Worm (Caenorhabditis elegans) whole organism, young adult: Measurements from ENCODE around the gene T04B2.3.

Source experiments
- B0336.3 ChIP-seq: fragments of 200-800 bp; sonication (Bioruptor generic); IDR thresholded peaks from 2 replicates; pipeline ENCODE4 v1.3.6; 2022; ENCODE audit warnings: missing genetic modification characterization, missing compliant biosample characterization
- D2030.7 ChIP-seq: fragments of 200-800 bp; sonication (Bioruptor generic); IDR thresholded peaks from 2 replicates; pipeline ENCODE4 v1.3.6; 2022; ENCODE audit warnings: missing genetic modification reagents, missing genetic modification characterization, missing compliant biosample characterization
- F22D6.2 ChIP-seq: sonication (generic microtip); optimal IDR thresholded peaks from 2 replicates; lab custom pipeline; 2016; ENCODE audit warnings: mild to moderate bottlenecking, missing genetic modification characterization, missing compliant biosample characterization
- F52B5.7 ChIP-seq: sonication (generic microtip); optimal IDR thresholded peaks from 2 replicates; lab custom pipeline; 2016; ENCODE audit warnings: mild to moderate bottlenecking, missing genetic modification characterization, missing compliant biosample characterization
- F57C9.4 ChIP-seq: sonication (generic microtip); optimal IDR thresholded peaks from 2 replicates; lab custom pipeline; 2017; ENCODE audit warnings: mild to moderate bottlenecking, missing genetic modification characterization, missing compliant biosample characterization
- Y95B8A.8 ChIP-seq: fragments of 200-800 bp; sonication (Bioruptor generic); IDR thresholded peaks from 2 replicates; pipeline ENCODE4 v1.3.6; 2022; ENCODE audit warnings: missing genetic modification reagents, missing genetic modification characterization, missing compliant biosample characterization
- ZK185.1 ChIP-seq: sonication (generic microtip); optimal IDR thresholded peaks from 2 replicates; lab custom pipeline; 2016; ENCODE audit warnings: mild to moderate bottlenecking, missing genetic modification characterization, missing compliant biosample characterization; ENCODE audit not compliant: poor library complexity, severe bottlenecking
- aptf-2 ChIP-seq: fragments of 200-800 bp; sonication (Bioruptor generic); conservative IDR thresholded peaks from 2 replicates; pipeline ENCODE4 v1.3.6; 2022; ENCODE audit warnings: missing genetic modification reagents, missing genetic modification characterization, missing compliant biosample characterization
- atf-7 ChIP-seq: sonication (generic microtip); optimal IDR thresholded peaks from 2 replicates; lab custom pipeline; 2017; ENCODE audit warnings: mild to moderate bottlenecking, missing genetic modification characterization, missing compliant biosample characterization
- athp-1 ChIP-seq: sonication (generic microtip); optimal IDR thresholded peaks from 2 replicates; lab custom pipeline; 2017; ENCODE audit warnings: mild to moderate bottlenecking, missing genetic modification characterization, missing compliant biosample characterization
- attf-3 ChIP-seq: fragments of 200-800 bp; sonication (Bioruptor generic); conservative IDR thresholded peaks from 2 replicates; pipeline ENCODE4 v1.3.6; 2022; ENCODE audit warnings: missing genetic modification reagents, missing genetic modification characterization, missing compliant biosample characterization
- ceh-100 ChIP-seq: fragments of 200-800 bp; sonication (Bioruptor generic); IDR thresholded peaks from 2 replicates; pipeline ENCODE4 v1.3.6; 2022; ENCODE audit warnings: missing genetic modification reagents, missing genetic modification characterization, missing compliant biosample characterization
- ceh-40 ChIP-seq: fragments of 200-800 bp; sonication (Bioruptor generic); IDR thresholded peaks from 2 replicates; pipeline ENCODE4 v1.3.6; 2022; ENCODE audit warnings: missing genetic modification characterization, missing compliant biosample characterization
- ceh-91 ChIP-seq: fragments of 200-800 bp; sonication (Bioruptor generic); IDR thresholded peaks from 2 replicates; pipeline ENCODE4 v1.3.6; 2022; ENCODE audit warnings: missing genetic modification reagents, missing genetic modification characterization, missing compliant biosample characterization
- die-1 ChIP-seq: sonication (generic microtip); optimal IDR thresholded peaks from 2 replicates; lab custom pipeline; 2016; ENCODE audit warnings: missing genotype, mild to moderate bottlenecking, missing genetic modification characterization, missing compliant biosample characterization
- dpl-1 ChIP-seq: fragments of 150-350 bp; optimal IDR thresholded peaks from 2 replicates; lab custom pipeline; 2014; ENCODE audit warnings: missing biosample characterization, missing genetic modification reagents, missing genetic modification characterization
- efl-1 ChIP-seq: fragments of 150-350 bp; optimal IDR thresholded peaks from 2 replicates; lab custom pipeline; 2014; ENCODE audit warnings: missing biosample characterization, missing genetic modification reagents, missing genetic modification characterization
- egl-44 ChIP-seq: fragments of 200-800 bp; sonication (Bioruptor generic); IDR thresholded peaks from 2 replicates; pipeline ENCODE4 v1.3.6; 2022; ENCODE audit warnings: missing genetic modification reagents, missing genetic modification characterization, missing compliant biosample characterization
- hlh-12 ChIP-seq: sonication (generic microtip); optimal IDR thresholded peaks from 2 replicates; lab custom pipeline; 2016; ENCODE audit warnings: missing genetic modification characterization, missing compliant biosample characterization
- hlh-26 ChIP-seq: fragments of 200-800 bp; sonication (Bioruptor generic); conservative IDR thresholded peaks from 2 replicates; pipeline ENCODE4 v1.3.6; 2022; ENCODE audit warnings: missing genetic modification reagents, missing genetic modification characterization, missing compliant biosample characterization
- hmg-20 ChIP-seq: fragments of 200-800 bp; sonication (Bioruptor generic); IDR thresholded peaks from 2 replicates; pipeline ENCODE4 v1.3.6; 2022; ENCODE audit warnings: missing genetic modification reagents, missing genetic modification characterization, missing compliant biosample characterization
- lin-26 ChIP-seq: fragments of 200-800 bp; sonication (Bioruptor generic); IDR thresholded peaks from 2 replicates; pipeline ENCODE4 v1.3.6; 2022; ENCODE audit warnings: missing genetic modification reagents, missing genetic modification characterization, missing compliant biosample characterization
- lin-40 ChIP-seq: sonication (generic microtip); optimal IDR thresholded peaks from 2 replicates; lab custom pipeline; 2016; ENCODE audit warnings: missing genetic modification characterization, mild to moderate bottlenecking, missing compliant biosample characterization, missing genotype, missing genetic modification reagents
- lin-54 ChIP-seq: fragments of 200-800 bp; sonication (Bioruptor generic); optimal IDR thresholded peaks from 2 replicates; lab custom pipeline; 2018; ENCODE audit warnings: mild to moderate bottlenecking, missing genetic modification characterization, missing compliant biosample characterization
- madf-10 ChIP-seq: sonication (generic microtip); optimal IDR thresholded peaks from 2 replicates; lab custom pipeline; 2016; ENCODE audit warnings: mild to moderate bottlenecking, missing genetic modification characterization, missing compliant biosample characterization
- madf-3 ChIP-seq: fragments of 200-800 bp; sonication (Bioruptor generic); IDR thresholded peaks from 2 replicates; pipeline ENCODE4 v1.3.6; 2022; ENCODE audit warnings: missing genetic modification reagents, missing genetic modification characterization, missing compliant biosample characterization
- nfya-1 ChIP-seq: sonication (generic microtip); optimal IDR thresholded peaks from 2 replicates; lab custom pipeline; 2017; ENCODE audit warnings: antibody characterized with exemption, missing compliant biosample characterization, missing genetic modification characterization, borderline replicate concordance; ENCODE audit not compliant: insufficient read depth
- pbrm-1 ChIP-seq: fragments of 200-800 bp; sonication (Bioruptor generic); IDR thresholded peaks from 2 replicates; pipeline ENCODE4 v1.3.6; 2022; ENCODE audit warnings: missing genetic modification reagents, missing genetic modification characterization, missing compliant biosample characterization
- rec-8 ChIP-seq, 2 experiments: sonication (generic microtip); optimal IDR thresholded peaks; 2 replicates each; lab custom pipeline; 2016; ENCODE audit warnings: mild to moderate bottlenecking in 2 of 2, missing genetic modification characterization in 2 of 2, missing genetic modification reagents in 2 of 2, missing genotype in 2 of 2, missing biosample characterization in 1 of 2, missing compliant biosample characterization in 1 of 2, moderate library complexity in 1 of 2
- sdz-38 ChIP-seq: sonication (generic microtip); optimal IDR thresholded peaks from 2 replicates; lab custom pipeline; 2016; ENCODE audit warnings: missing genotype, missing genetic modification characterization, missing compliant biosample characterization
- snpc-1.1 ChIP-seq: sonication (generic microtip); optimal IDR thresholded peaks from 2 replicates; lab custom pipeline; 2017; ENCODE audit warnings: missing genetic modification characterization, mild to moderate bottlenecking, missing compliant biosample characterization, antibody characterized with exemption, moderate library complexity, missing genotype, missing genetic modification reagents; ENCODE audit not compliant: insufficient read depth
- snpc-4 ChIP-seq, 5 experiments: fragments of 150-350 bp in 1 of 5; sonication (generic microtip) in 4 of 5; optimal IDR thresholded peaks; 2 replicates each; lab custom pipeline; 2014 to 2018; ENCODE audit warnings: missing genetic modification characterization in 5 of 5, missing biosample characterization in 3 of 5, antibody characterized with exemption in 2 of 5, mild to moderate bottlenecking in 2 of 5, missing compliant biosample characterization in 2 of 5, missing genotype in 2 of 5, moderate library complexity in 2 of 5, missing genetic modification reagents in 1 of 5
- tbp1 ChIP-seq: fragments of 200-800 bp; sonication (Bioruptor generic); optimal IDR thresholded peaks from 2 replicates; lab custom pipeline; 2018; ENCODE audit warnings: mild to moderate bottlenecking, missing genetic modification characterization, missing compliant biosample characterization
- unc-130 ChIP-seq: sonication (generic microtip); optimal IDR thresholded peaks from 2 replicates; lab custom pipeline; 2016; ENCODE audit warnings: missing genetic modification reagents, missing genetic modification characterization, missing compliant biosample characterization
- zfh-2 ChIP-seq: fragments of 200-800 bp; sonication (Bioruptor generic); conservative IDR thresholded peaks from 2 replicates; pipeline ENCODE4 v1.3.6; 2022; ENCODE audit warnings: missing genetic modification reagents, missing genetic modification characterization, missing compliant biosample characterization
- ztf-18 ChIP-seq: sonication (generic microtip); optimal IDR thresholded peaks from 2 replicates; lab custom pipeline; 2016; ENCODE audit warnings: missing genotype, mild to moderate bottlenecking, missing genetic modification characterization, missing compliant biosample characterization

Gene T04B2.3

DNA sequence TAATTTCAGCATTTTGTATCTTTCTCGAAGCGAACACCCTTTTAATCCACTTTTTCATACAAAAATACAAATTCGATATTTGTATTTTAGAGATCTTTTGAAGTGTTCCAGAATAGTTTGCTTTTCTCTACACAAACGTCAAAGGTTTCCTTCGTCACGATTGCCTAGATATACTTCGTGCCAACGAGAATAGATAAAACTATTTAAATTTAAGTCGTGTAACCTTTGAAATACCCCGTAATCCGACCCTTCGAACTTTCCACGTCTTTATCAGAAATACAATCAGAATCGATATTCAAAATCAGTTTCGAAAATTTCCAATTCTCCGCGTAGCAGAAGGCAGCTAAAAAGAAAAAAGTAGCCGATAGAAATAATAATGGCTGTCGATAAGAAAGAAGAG lies 43.1 kb downstream of the T04B2.3 start, which contains the start of gene ttbk-5:
Gene ttbk-5 (plus strand): TSS at position 301 of the 400 bp plus-strand sequence.
- TF ChIP-seq hlh-12 (tag; lab: Kevin White, UChicago) (no peak), madf-10 (tag; lab: Kevin White, UChicago) (no peak), aptf-2 (GFP tag; lab: Robert Waterston, UW) (no peak), madf-3 (GFP tag; lab: Robert Waterston, UW) (no peak), athp-1 (tag; lab: Kevin White, UChicago) (no peak), ztf-18 (tag; lab: Kevin White, UChicago) (no peak), snpc-1.1 (tag; lab: Kevin White, UChicago) (no peak), ceh-91 (GFP tag; lab: Robert Waterston, UW) (no peak), D2030.7 (GFP tag; lab: Robert Waterston, UW) (no peak), sdz-38 (no peak), atf-7 (tag; lab: Kevin White, UChicago) (no peak), die-1 (no peak), F52B5.7 (tag; lab: Kevin White, UChicago) (no peak)

DNA sequence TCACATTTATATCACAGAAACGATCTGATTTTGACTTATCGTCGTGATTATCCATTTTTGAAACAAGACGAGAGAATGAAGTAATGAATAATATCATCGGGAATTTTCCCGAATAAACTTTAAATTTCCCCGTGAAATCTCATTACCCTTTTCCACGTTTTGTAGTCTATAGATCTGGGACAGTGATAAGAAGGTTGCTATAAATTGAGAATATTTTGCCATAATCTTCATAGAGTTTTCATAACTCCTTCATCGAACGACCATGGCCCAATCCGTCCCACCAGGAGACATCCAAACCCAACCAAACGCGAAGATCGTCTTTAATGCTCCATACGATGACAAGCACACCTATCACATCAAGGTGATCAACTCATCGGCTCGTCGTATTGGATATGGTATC lies 48.0 kb downstream of the T04B2.3 start, which contains the start of the genes C04G2.5 and msp-36:
Gene C04G2.5 (minus strand): TSS at position 101 of the 400 bp plus-strand sequence.
Gene msp-36 (plus strand): TSS at position 263 of the 400 bp plus-strand sequence.
- no peak for TF ChIP-seq tbp1 (GFP tag; lab: Kevin White, UChicago)
- TF ChIP-seq zfh-2 (GFP tag; lab: Robert Waterston, UW): no peak
- no peak for TF ChIP-seq B0336.3
- TF ChIP-seq Y95B8A.8 (GFP tag; lab: Robert Waterston, UW): no peak
- no peak for TF ChIP-seq athp-1 (tag; lab: Kevin White, UChicago)
- no peak for TF ChIP-seq pbrm-1 (GFP tag; lab: Robert Waterston, UW)
- no peak for TF ChIP-seq F22D6.2 (tag; lab: Kevin White, UChicago)
- TF ChIP-seq unc-130: no peak
- no peak for TF ChIP-seq rec-8 (tag; optimal IDR thresholded peaks at IDR 0.05; lab: Kevin White, UChicago)
- no peak for TF ChIP-seq lin-40 (tag; lab: Kevin White, UChicago)
- no peak for TF ChIP-seq ceh-40
- no peak for TF ChIP-seq lin-54 (GFP tag; lab: Kevin White, UChicago)
- TF ChIP-seq efl-1 (GFP tag; lab: Kevin White, UChicago): no peak
- no peak for TF ChIP-seq ZK185.1 (tag; lab: Kevin White, UChicago)
- TF ChIP-seq snpc-4 (GFP tag; optimal IDR thresholded peaks at IDR 0.05; lab: Kevin White, UChicago): no peak
- no peak for TF ChIP-seq snpc-4 (tag; optimal IDR thresholded peaks at IDR 0.05; lab: Kevin White, UChicago)
- TF ChIP-seq nfya-1 (tag; lab: Kevin White, UChicago): no peak
- no peak for TF ChIP-seq hmg-20 (GFP tag; lab: Robert Waterston, UW)

ce11 chrIV:10096881-10097280 lies 49.7 kb downstream of the T04B2.3 start, which contains the start of gene dis-3:
Gene dis-3 (plus strand): TSS chrIV:10097202.
- no peak for TF ChIP-seq atf-7 (tag; lab: Kevin White, UChicago)
- TF ChIP-seq lin-26 (GFP tag; lab: Robert Waterston, UW): no peak
- no peak for TF ChIP-seq ceh-100
- no peak for TF ChIP-seq F57C9.4 (tag; lab: Kevin White, UChicago)
- no peak for TF ChIP-seq egl-44 (GFP tag; lab: Robert Waterston, UW)
- peak; percentile 88 for TF ChIP-seq attf-3 (GFP tag; lab: Robert Waterston, UW)
- no peak for TF ChIP-seq hlh-26 (GFP tag; lab: Robert Waterston, UW)
- TF ChIP-seq dpl-1 (GFP tag; lab: Kevin White, UChicago): no peak
